Worm (Caenorhabditis elegans) whole organism, L1 larva: ENCODE data around the gene col-174.
A peak's percentile ranks its signal among the peaks of the same experiment; 100 is the strongest.

Source experiments
- C04F5.9 ChIP-seq: sonication (generic microtip); optimal IDR thresholded peaks from 2 replicates; lab custom pipeline; 2016; ENCODE audit warnings: missing genetic modification characterization, missing compliant biosample characterization
- C16A3.4 ChIP-seq: fragments of 150-350 bp; optimal IDR thresholded peaks from 2 replicates; lab custom pipeline; 2014; ENCODE audit warnings: missing biosample characterization, missing genetic modification characterization
- C34B4.2 ChIP-seq: sonication (generic microtip); optimal IDR thresholded peaks from 2 replicates; lab custom pipeline; 2017; ENCODE audit warnings: mild to moderate bottlenecking, missing genetic modification characterization, missing compliant biosample characterization
- F16B12.6 ChIP-seq: fragments of 150-350 bp; optimal IDR thresholded peaks from 2 replicates; lab custom pipeline; 2014; ENCODE audit warnings: missing biosample characterization, missing genetic modification characterization
- aha-1 ChIP-seq: fragments of 150-350 bp; optimal IDR thresholded peaks from 2 replicates; lab custom pipeline; 2014; ENCODE audit warnings: missing biosample characterization, missing genetic modification characterization
- alr-1 ChIP-seq: fragments of 200-800 bp; sonication (Bioruptor generic); optimal IDR thresholded peaks from 2 replicates; lab custom pipeline; 2018; ENCODE audit warnings: borderline replicate concordance, mild to moderate bottlenecking, missing genetic modification characterization, missing compliant biosample characterization
- blmp-1 ChIP-seq: fragments of 150-350 bp; optimal IDR thresholded peaks from 2 replicates; lab custom pipeline; 2014; ENCODE audit warnings: missing biosample characterization, missing genetic modification characterization
- ceh-8 ChIP-seq: fragments of 200-800 bp; sonication (Bioruptor generic); optimal IDR thresholded peaks from 2 replicates; lab custom pipeline; 2018; ENCODE audit warnings: mild to moderate bottlenecking, missing genetic modification characterization, moderate library complexity, missing compliant biosample characterization
- ceh-90 ChIP-seq: sonication (generic microtip); optimal IDR thresholded peaks from 2 replicates; lab custom pipeline; 2016; ENCODE audit warnings: missing genetic modification characterization, missing compliant biosample characterization
- dsc-1 ChIP-seq: sonication (generic microtip); optimal IDR thresholded peaks from 2 replicates; lab custom pipeline; 2016; ENCODE audit warnings: mild to moderate bottlenecking, missing genetic modification characterization, missing compliant biosample characterization
- efl-1 ChIP-seq, 4 experiments: fragments of 150-350 bp; optimal IDR thresholded peaks in 3 of 4; peaks in 1 of 4; 1 replicate in 1 of 4; 2 replicates in 3 of 4; lab custom pipeline; 2014; ENCODE audit warnings: missing biosample characterization in 2 of 4, missing genetic modification characterization in 2 of 4, missing genetic modification reagents in 2 of 4
- efl-3 ChIP-seq: fragments of 200-800 bp; sonication (Bioruptor generic); optimal IDR thresholded peaks from 2 replicates; lab custom pipeline; 2018; ENCODE audit warnings: mild to moderate bottlenecking, missing genetic modification characterization, missing compliant biosample characterization
- egl-27 ChIP-seq, 2 experiments: fragments of 150-350 bp in 1 of 2; sonication (generic microtip); optimal IDR thresholded peaks; 3 replicates each; lab custom pipeline; 2017 to 2018; ENCODE audit warnings: missing biosample characterization in 2 of 2, missing genetic modification characterization in 2 of 2, missing genetic modification reagents in 2 of 2
- elt-2 ChIP-seq: sonication (generic microtip); optimal IDR thresholded peaks from 2 replicates; lab custom pipeline; 2016; ENCODE audit warnings: missing genetic modification characterization, mild to moderate bottlenecking, inconsistent platforms, missing compliant biosample characterization, missing genetic modification reagents
- elt-3 ChIP-seq, 6 experiments: fragments of 150-350 bp in 1 of 6; sonication (generic microtip); optimal IDR thresholded peaks; 2 replicates each; lab custom pipeline; 2017 to 2018; ENCODE audit warnings: missing biosample characterization in 6 of 6, missing genetic modification characterization in 6 of 6, inconsistent platforms in 1 of 6
- fos-1 ChIP-seq: fragments of 150-350 bp; optimal IDR thresholded peaks from 2 replicates; lab custom pipeline; 2014; ENCODE audit warnings: missing biosample characterization, missing genetic modification characterization
- lin-13 ChIP-seq: fragments of 150-350 bp; optimal IDR thresholded peaks from 2 replicates; lab custom pipeline; 2014; ENCODE audit warnings: missing biosample characterization, missing genetic modification reagents, missing genetic modification characterization
- lin-14 ChIP-seq: fragments of 200-800 bp; sonication (Bioruptor generic); optimal IDR thresholded peaks from 2 replicates; lab custom pipeline; 2018; ENCODE audit warnings: mild to moderate bottlenecking, missing genetic modification characterization, moderate library complexity, missing compliant biosample characterization
- lin-15B ChIP-seq: fragments of 150-350 bp; sonication (generic microtip); optimal IDR thresholded peaks from 3 replicates; lab custom pipeline; 2014; ENCODE audit warnings: missing biosample characterization, missing genetic modification characterization
- lin-35 ChIP-seq, 2 experiments: fragments of 150-350 bp; optimal IDR thresholded peaks; 2 replicates each; lab custom pipeline; 2014; ENCODE audit warnings: missing biosample characterization in 2 of 2, missing genetic modification characterization in 2 of 2, missing genetic modification reagents in 2 of 2
- lin-39 ChIP-seq: fragments of 150-350 bp; optimal IDR thresholded peaks from 2 replicates; lab custom pipeline; 2014; ENCODE audit warnings: missing biosample characterization, missing genetic modification reagents, missing genetic modification characterization
- lir-3 ChIP-seq: sonication (generic microtip); optimal IDR thresholded peaks from 2 replicates; lab custom pipeline; 2016; ENCODE audit warnings: mild to moderate bottlenecking, missing genetic modification characterization, moderate library complexity, missing compliant biosample characterization; ENCODE audit not compliant: poor library complexity
- mef-2 ChIP-seq: fragments of 150-350 bp; optimal IDR thresholded peaks from 2 replicates; lab custom pipeline; 2014; ENCODE audit warnings: missing biosample characterization, missing genetic modification characterization
- mep-1 ChIP-seq: fragments of 150-350 bp; optimal IDR thresholded peaks from 2 replicates; lab custom pipeline; 2014; ENCODE audit warnings: missing biosample characterization, missing genetic modification characterization
- nhr-11 ChIP-seq: fragments of 150-350 bp; optimal IDR thresholded peaks from 2 replicates; lab custom pipeline; 2014; ENCODE audit warnings: missing biosample characterization, missing genetic modification characterization
- nhr-19 ChIP-seq: fragments of 200-800 bp; sonication (Bioruptor generic); conservative IDR thresholded peaks from 2 replicates; pipeline ENCODE4 v1.3.6; 2022; ENCODE audit warnings: missing genetic modification characterization, missing compliant biosample characterization
- nhr-20 ChIP-seq: sonication (generic microtip); optimal IDR thresholded peaks from 2 replicates; lab custom pipeline; 2016; ENCODE audit warnings: mild to moderate bottlenecking, missing genetic modification characterization, missing compliant biosample characterization
- nhr-28 ChIP-seq: fragments of 150-350 bp; optimal IDR thresholded peaks from 2 replicates; lab custom pipeline; 2014; ENCODE audit warnings: missing biosample characterization, missing genetic modification characterization
- nhr-71 ChIP-seq: sonication (generic microtip); optimal IDR thresholded peaks from 2 replicates; lab custom pipeline; 2016; ENCODE audit warnings: mild to moderate bottlenecking, missing genetic modification characterization, moderate library complexity, missing compliant biosample characterization
- nhr-84 ChIP-seq: sonication (generic microtip); optimal IDR thresholded peaks from 2 replicates; lab custom pipeline; 2017; ENCODE audit warnings: missing biosample characterization, missing genetic modification characterization
- nhr-85 ChIP-seq: sonication (generic microtip); peaks from one replicate; lab custom pipeline; 2016; ENCODE audit warnings: missing genetic modification characterization, inconsistent platforms, missing compliant biosample characterization
- pax-3 ChIP-seq: fragments of 200-800 bp; sonication (Bioruptor generic); optimal IDR thresholded peaks from 2 replicates; lab custom pipeline; 2018; ENCODE audit warnings: mild to moderate bottlenecking, missing genetic modification characterization, moderate library complexity, missing compliant biosample characterization
- pqm-1 ChIP-seq: sonication (generic microtip); optimal IDR thresholded peaks from 3 replicates; lab custom pipeline; 2017; ENCODE audit warnings: missing biosample characterization, missing genetic modification characterization
- rnt-1 ChIP-seq: sonication (generic microtip); optimal IDR thresholded peaks from 2 replicates; lab custom pipeline; 2016; ENCODE audit warnings: mild to moderate bottlenecking, missing genetic modification characterization, moderate library complexity, missing compliant biosample characterization
- skn-1 ChIP-seq: fragments of 150-350 bp; optimal IDR thresholded peaks from 2 replicates; lab custom pipeline; 2014; ENCODE audit warnings: missing biosample characterization, missing genetic modification characterization
- snpc-4 ChIP-seq: fragments of 150-350 bp; optimal IDR thresholded peaks from 2 replicates; lab custom pipeline; 2014; ENCODE audit warnings: missing biosample characterization, missing genetic modification characterization
- sup-37 ChIP-seq: fragments of 200-800 bp; sonication (Bioruptor generic); optimal IDR thresholded peaks from 2 replicates; lab custom pipeline; 2018; ENCODE audit warnings: mild to moderate bottlenecking, missing genetic modification characterization, missing compliant biosample characterization
- swsn-7 ChIP-seq: sonication (generic microtip); optimal IDR thresholded peaks from 2 replicates; lab custom pipeline; 2016; ENCODE audit warnings: missing genetic modification characterization, missing compliant biosample characterization
- tlp-1 ChIP-seq: fragments of 150-350 bp; optimal IDR thresholded peaks from 2 replicates; lab custom pipeline; 2014; ENCODE audit warnings: missing biosample characterization, missing genetic modification characterization
- zip-4 ChIP-seq: fragments of 200-800 bp; sonication (Bioruptor generic); optimal IDR thresholded peaks from 2 replicates; lab custom pipeline; 2018; ENCODE audit warnings: mild to moderate bottlenecking, missing genetic modification characterization, moderate library complexity, missing compliant biosample characterization
- ztf-11 ChIP-seq, 2 experiments: sonication (generic microtip); optimal IDR thresholded peaks; 2 replicates each; lab custom pipeline; 2016 to 2017; ENCODE audit warnings: missing genetic modification characterization in 2 of 2, missing biosample characterization in 1 of 2, missing compliant biosample characterization in 1 of 2

Gene col-174

ce11 chrX:7573629-7574028 lies 27.0 kb downstream of the col-174 start (continued):
- TF ChIP-seq lin-39 (no peak), ztf-11 (tag; optimal IDR thresholded peaks at IDR 0.05; lab: Kevin White, UChicago) (no peak), pax-3 (tag; lab: Kevin White, UChicago) (no peak), C04F5.9 (tag; lab: Kevin White, UChicago) (no peak), nhr-19 (GFP tag; lab: Robert Waterston, UW) (0 out of 2 replicates have a peak, but pooled peaks have one; percentile 7), lin-15B (no peak), nhr-20 (tag; lab: Kevin White, UChicago) (peak; percentile 29)

DNA sequence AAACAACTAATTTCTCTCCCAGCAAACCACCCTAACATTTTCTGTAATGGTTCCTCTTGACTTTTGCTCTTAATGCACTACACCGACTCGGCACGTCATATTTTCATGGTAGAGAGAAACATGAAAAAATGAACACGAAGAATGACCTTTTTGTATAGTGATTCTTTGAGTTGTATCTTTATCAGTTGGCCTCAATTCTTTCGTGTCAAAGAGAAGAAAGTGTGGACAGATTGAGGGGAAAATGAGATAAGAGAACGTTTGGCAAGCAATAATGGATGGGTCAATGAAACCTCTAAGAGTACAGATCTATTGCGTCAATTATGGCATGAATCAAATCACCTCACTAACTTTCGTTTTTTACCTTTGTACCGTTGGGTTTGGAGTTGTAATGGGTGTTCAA lies 29.3 kb downstream of the col-174 start:
- no peak for TF ChIP-seq nhr-28
- TF ChIP-seq swsn-7 = no peak
- no peak for TF ChIP-seq C16A3.4 (tag; lab: Kevin White, UChicago)
- no peak for TF ChIP-seq sup-37 (GFP tag; lab: Kevin White, UChicago)
- no peak for TF ChIP-seq efl-1 (optimal IDR thresholded peaks at IDR 0.05; lab: Kevin White, UChicago)
- no peak for TF ChIP-seq efl-1 (GFP tag; optimal IDR thresholded peaks at IDR 0.05 in 1 of 2; lab: Kevin White, UChicago)
- TF ChIP-seq nhr-85 (tag; lab: Kevin White, UChicago) = no peak
- no peak for TF ChIP-seq egl-27 (tag; optimal IDR thresholded peaks at IDR 0.05; lab: Kevin White, UChicago)
- TF ChIP-seq lin-35 (GFP tag; optimal IDR thresholded peaks at IDR 0.05; lab: Kevin White, UChicago) = peak in 1 of 2 experiments; percentile 2
- TF ChIP-seq aha-1 = no peak
- TF ChIP-seq lin-14 = peak; percentile 6
- peak; percentile 4 for TF ChIP-seq nhr-71 (tag; lab: Kevin White, UChicago)
- no peak for TF ChIP-seq skn-1 (tag; lab: Kevin White, UChicago)
- TF ChIP-seq F16B12.6 = no peak
- no peak for TF ChIP-seq tlp-1
- no peak for TF ChIP-seq alr-1 (tag; lab: Kevin White, UChicago)
- TF ChIP-seq blmp-1 = peak; percentile 55
- no peak for TF ChIP-seq dsc-1 (tag; lab: Kevin White, UChicago)
- TF ChIP-seq pqm-1 (tag; lab: Kevin White, UChicago) = peak; percentile 80
- no peak for TF ChIP-seq C04F5.9 (tag; lab: Kevin White, UChicago)
- no peak for TF ChIP-seq fos-1 (tag; lab: Kevin White, UChicago)
- no peak for TF ChIP-seq snpc-4 (tag; lab: Kevin White, UChicago)
- TF ChIP-seq pax-3 (tag; lab: Kevin White, UChicago) = no peak
- TF ChIP-seq nhr-84 (tag; lab: Kevin White, UChicago) = no peak
- TF ChIP-seq rnt-1 (tag; lab: Kevin White, UChicago) = no peak
- TF ChIP-seq zip-4 = no peak
- TF ChIP-seq ceh-90 (tag; lab: Kevin White, UChicago) = no peak
- TF ChIP-seq elt-3 (tag; optimal IDR thresholded peaks at IDR 0.05; lab: Kevin White, UChicago) = peak in 1 of 6 experiments; percentile 3
- no peak for TF ChIP-seq C34B4.2 (tag; lab: Kevin White, UChicago)
- peak; percentile 50 for TF ChIP-seq elt-2 (tag; lab: Kevin White, UChicago)
- TF ChIP-seq, all 84 proteins: peak for 7

ce11 chrX:7577458-7578158 lies 31.0 kb downstream of the col-174 start:
- TF ChIP-seq mep-1 (tag; lab: Kevin White, UChicago) (peak; percentile 43), lin-14 (peak; percentile 39), ceh-8 (GFP tag; lab: Kevin White, UChicago) (no peak), fos-1 (tag; lab: Kevin White, UChicago) (peak; percentile 1), nhr-11 (no peak), nhr-71 (tag; lab: Kevin White, UChicago) (peak; percentile 6), nhr-85 (tag; lab: Kevin White, UChicago) (peak; percentile 80), blmp-1 (peak; percentile 30), swsn-7 (no peak), lin-13 (no peak), mef-2 (tag; lab: Kevin White, UChicago) (no peak), lir-3 (tag; lab: Kevin White, UChicago) (no peak), efl-3 (no peak), rnt-1 (tag; lab: Kevin White, UChicago) (peak; percentile 11)
- TF ChIP-seq, all 84 proteins: peak for 7
